Worm (Caenorhabditis elegans) whole organism, late embryonic: Measurements from ENCODE around the gene sri-54.

Experiments used
- K02D7.2 ChIP-seq: sonication (generic microtip); optimal IDR thresholded peaks from 2 replicates; lab custom pipeline; 2017; ENCODE audit warnings: mild to moderate bottlenecking, missing genetic modification characterization, missing compliant biosample characterization
- ceh-30 ChIP-seq: fragments of 150-350 bp; optimal IDR thresholded peaks from 2 replicates; lab custom pipeline; 2014; ENCODE audit warnings: missing biosample characterization, missing genetic modification characterization
- elt-2 ChIP-seq: sonication (generic microtip); optimal IDR thresholded peaks from 2 replicates; lab custom pipeline; 2016; ENCODE audit warnings: missing genetic modification reagents, missing genetic modification characterization, missing compliant biosample characterization
- nhr-11 ChIP-seq: fragments of 150-350 bp; optimal IDR thresholded peaks from 2 replicates; lab custom pipeline; 2014; ENCODE audit warnings: missing biosample characterization, missing genetic modification characterization

ce11 chrII:3096060-3096459 is 41.6 kb downstream of the sri-54 start, which contains the start of gene srg-23:
- TF ChIP-seq nhr-11 (tag; lab: Kevin White, UChicago) (no peak), ceh-30 (tag; lab: Kevin White, UChicago) (no peak), elt-2 (no peak), K02D7.2 (tag; lab: Kevin White, UChicago) (no peak)
